Worm (Caenorhabditis elegans) whole organism, L3 larva: ENCODE measurements around the gene ruvb-1.
A peak's percentile ranks its signal among the peaks of the same experiment; 100 is the strongest.

Source experiments
- mdl-1 ChIP-seq: fragments of 150-350 bp; optimal IDR thresholded peaks from 2 replicates; lab custom pipeline; 2014; ENCODE audit warnings: missing biosample characterization, missing genetic modification characterization
- nhr-11 ChIP-seq: fragments of 150-350 bp; optimal IDR thresholded peaks from 2 replicates; lab custom pipeline; 2014; ENCODE audit warnings: missing biosample characterization, missing genetic modification characterization
- unc-62 ChIP-seq: fragments of 150-350 bp; sonication (generic microtip); optimal IDR thresholded peaks from 4 replicates; lab custom pipeline; 2014; ENCODE audit warnings: missing biosample characterization, missing genetic modification reagents, missing genetic modification characterization

DNA sequence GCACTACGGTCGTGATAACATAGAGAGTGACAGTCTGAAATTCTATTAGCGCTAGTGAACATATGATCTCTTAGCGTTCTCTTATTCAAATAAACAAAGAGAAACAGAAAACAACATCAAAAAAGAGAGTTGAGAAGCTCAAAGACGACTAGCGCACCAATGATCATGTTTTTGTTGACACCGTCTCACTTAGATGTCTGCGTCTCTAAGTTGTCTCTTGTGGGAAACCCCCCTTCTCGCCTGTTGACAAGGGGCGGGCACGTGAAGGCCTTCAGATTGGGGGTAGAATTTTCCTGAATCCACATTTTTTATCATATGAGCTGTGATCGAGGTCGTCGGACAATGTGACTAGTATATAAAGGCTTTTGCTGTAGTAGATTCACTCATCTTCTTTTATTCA lies 39.3 kb upstream of the ruvb-1 start:
- TF ChIP-seq unc-62 = no peak
- TF ChIP-seq nhr-11 (tag; lab: Kevin White, UChicago) = no peak
- peak; percentile 46 for TF ChIP-seq mdl-1 (tag; lab: Kevin White, UChicago)
